Fruit fly (Drosophila melanogaster) whole organism, wandering third instar larva: ENCODE data around the gene CG31176.
A peak's percentile ranks its signal among the peaks of the same experiment; 100 is the strongest.

Experiments
- Abd-B ChIP-seq: fragments of >200 bp; optimal IDR thresholded peaks from 2 replicates; lab custom pipeline; 2017; ENCODE audit warnings: missing biosample characterization, missing genetic modification characterization
- CG32264 ChIP-seq: fragments of 200-800 bp; sonication (Bioruptor generic); optimal IDR thresholded peaks from 2 replicates; lab custom pipeline; 2016; ENCODE audit warnings: missing biosample characterization, missing genetic modification characterization
- CG9705 ChIP-seq: fragments of 200-800 bp; sonication (Bioruptor generic); optimal IDR thresholded peaks from 2 replicates; lab custom pipeline; 2018; ENCODE audit warnings: missing biosample characterization, mild to moderate bottlenecking, missing genetic modification characterization
- CrebA ChIP-seq: fragments of 200-800 bp; sonication (Bioruptor generic); optimal IDR thresholded peaks from 2 replicates; lab custom pipeline; 2016; ENCODE audit warnings: missing biosample characterization, mild to moderate bottlenecking, missing genetic modification characterization, borderline replicate concordance
- Dfd ChIP-seq: fragments of >200 bp; optimal IDR thresholded peaks from 2 replicates; lab custom pipeline; 2017; ENCODE audit warnings: missing biosample characterization, missing genetic modification characterization
- Dif ChIP-seq: fragments of 200-275, 200-300 bp; sonication (Bioruptor generic); optimal IDR thresholded peaks from 2 replicates; lab custom pipeline; 2018; ENCODE audit warnings: missing biosample characterization, missing genetic modification characterization; ENCODE audit not compliant: partially characterized antibody
- GATAd ChIP-seq: sonication (Bioruptor generic); optimal IDR thresholded peaks from 2 replicates; lab custom pipeline; 2016; ENCODE audit warnings: missing biosample characterization, missing genetic modification characterization
- HLH106 ChIP-seq: fragments of 200-800 bp; optimal IDR thresholded peaks from 3 replicates; lab custom pipeline; 2019; ENCODE audit warnings: missing biosample characterization, mild to moderate bottlenecking, missing genetic modification characterization, moderate library complexity
- Hnf4 ChIP-seq: fragments of 200-800 bp; sonication (Bioruptor generic); optimal IDR thresholded peaks from 2 replicates; lab custom pipeline; 2016; ENCODE audit warnings: missing biosample characterization, mild to moderate bottlenecking, missing genetic modification characterization
- Hr78 ChIP-seq: fragments of >200 bp; optimal IDR thresholded peaks from 2 replicates; lab custom pipeline; 2017; ENCODE audit warnings: missing biosample characterization, missing genetic modification characterization
- Hr83 ChIP-seq: fragments of 200-300 bp; sonication (Bioruptor generic); optimal IDR thresholded peaks from 2 replicates; lab custom pipeline; 2016; ENCODE audit warnings: missing biosample characterization, mild to moderate bottlenecking, missing genetic modification characterization, moderate library complexity; ENCODE audit not compliant: poor library complexity, severe bottlenecking
- Jra ChIP-seq: sonication (Bioruptor generic); optimal IDR thresholded peaks from 2 replicates; lab custom pipeline; 2016; ENCODE audit warnings: missing biosample characterization, missing genetic modification characterization
- Mio ChIP-seq: sonication (Bioruptor generic); optimal IDR thresholded peaks from 2 replicates; lab custom pipeline; 2016; ENCODE audit warnings: missing biosample characterization, missing genetic modification characterization
- Myc ChIP-seq: fragments of >200 bp; optimal IDR thresholded peaks from 2 replicates; lab custom pipeline; 2017
- N ChIP-seq: fragments of >200 bp; optimal IDR thresholded peaks from 2 replicates; lab custom pipeline; 2018; ENCODE audit warnings: missing biosample characterization, missing external identifiers, missing genetic modification characterization
- OdsH ChIP-seq: fragments of 200-800 bp; sonication (Bioruptor generic); optimal IDR thresholded peaks from 2 replicates; lab custom pipeline; 2016; ENCODE audit warnings: missing biosample characterization, mild to moderate bottlenecking, missing genetic modification characterization
- Rel ChIP-seq, 2 experiments: fragments of 200-800 bp; sonication (Bioruptor generic) in 1 of 2; optimal IDR thresholded peaks; 2 replicates in 1 of 2; 3 replicates in 1 of 2; lab custom pipeline; 2016 to 2019; ENCODE audit warnings: mild to moderate bottlenecking in 2 of 2, missing biosample characterization in 2 of 2, missing genetic modification characterization in 2 of 2, moderate library complexity in 1 of 2
- Sp1 ChIP-seq: fragments of 200-800 bp; sonication (Bioruptor generic); optimal IDR thresholded peaks from 3 replicates; lab custom pipeline; 2019; ENCODE audit warnings: missing biosample characterization, mild to moderate bottlenecking, missing genetic modification characterization, moderate library complexity
- Vsx2 ChIP-seq: fragments of 200-300, 225-300 bp; sonication (Bioruptor generic); optimal IDR thresholded peaks from 2 replicates; lab custom pipeline; 2018; ENCODE audit warnings: missing biosample characterization, missing genetic modification characterization; ENCODE audit not compliant: partially characterized antibody
- br ChIP-seq: fragments of 200-800 bp; sonication (Bioruptor generic); optimal IDR thresholded peaks from 2 replicates; lab custom pipeline; 2016; ENCODE audit warnings: missing biosample characterization, missing genetic modification characterization
- brk ChIP-seq: fragments of 200-800 bp; sonication (Bioruptor generic); optimal IDR thresholded peaks from 2 replicates; lab custom pipeline; 2016; ENCODE audit warnings: missing biosample characterization, mild to moderate bottlenecking, missing genetic modification characterization
- dl ChIP-seq, 2 experiments: fragments of 175-275, 200-275 bp in 1 of 2; fragments of 200-275 bp in 1 of 2; sonication (Bioruptor generic); optimal IDR thresholded peaks; lab custom pipeline; 2018; ENCODE audit warnings: mild to moderate bottlenecking in 2 of 2, missing biosample characterization in 2 of 2, missing genetic modification characterization in 2 of 2, moderate library complexity in 2 of 2; ENCODE audit not compliant: partially characterized antibody in 2 of 2, insufficient read depth in 1 of 2
- dmrt93B ChIP-seq: fragments of 200-800 bp; sonication (Bioruptor generic); optimal IDR thresholded peaks from 2 replicates; lab custom pipeline; 2018; ENCODE audit warnings: missing biosample characterization, mild to moderate bottlenecking, missing genetic modification characterization
- dsf ChIP-seq: sonication (Bioruptor generic); optimal IDR thresholded peaks from 2 replicates; lab custom pipeline; 2016; ENCODE audit warnings: missing biosample characterization, missing genetic modification characterization, borderline replicate concordance
- ey ChIP-seq: fragments of 200-800 bp; sonication (Bioruptor generic); optimal IDR thresholded peaks from 2 replicates; lab custom pipeline; 2016; ENCODE audit warnings: missing biosample characterization, missing genetic modification characterization
- foxo ChIP-seq, 2 experiments: fragments of 200-800 bp; sonication (Bioruptor generic); optimal IDR thresholded peaks; 2 replicates in 1 of 2; 3 replicates in 1 of 2; lab custom pipeline; 2016 to 2017; ENCODE audit warnings: missing biosample characterization in 2 of 2, missing genetic modification characterization in 2 of 2
- fru ChIP-seq: fragments of 200-800 bp; sonication (Bioruptor generic); optimal IDR thresholded peaks from 3 replicates; lab custom pipeline; 2016; ENCODE audit warnings: missing biosample characterization, mild to moderate bottlenecking, missing genetic modification characterization
- h ChIP-seq: fragments of 200-800 bp; sonication (Bioruptor generic); optimal IDR thresholded peaks from 3 replicates; lab custom pipeline; 2016; ENCODE audit warnings: missing biosample characterization, mild to moderate bottlenecking, missing genetic modification characterization
- jim ChIP-seq: fragments of 175-275, 200-325 bp; sonication (Bioruptor generic); optimal IDR thresholded peaks from 2 replicates; lab custom pipeline; 2016; ENCODE audit warnings: missing biosample characterization, mild to moderate bottlenecking, missing genetic modification characterization
- lola ChIP-seq: fragments of >200 bp; optimal IDR thresholded peaks from 2 replicates; lab custom pipeline; 2017; ENCODE audit warnings: missing biosample characterization, missing genetic modification characterization
- pan ChIP-seq: fragments of >200 bp; optimal IDR thresholded peaks from 2 replicates; lab custom pipeline; 2017
- psq ChIP-seq: fragments of 200-800 bp; sonication (Bioruptor generic); optimal IDR thresholded peaks from 3 replicates; lab custom pipeline; 2017; ENCODE audit warnings: missing biosample characterization, mild to moderate bottlenecking, missing genetic modification characterization, moderate library complexity
- rgr ChIP-seq: fragments of 200-800 bp; sonication (Bioruptor generic); optimal IDR thresholded peaks from 3 replicates; lab custom pipeline; 2016; ENCODE audit warnings: missing biosample characterization, mild to moderate bottlenecking, missing genetic modification characterization
- sage ChIP-seq: fragments of 200-800 bp; sonication (Bioruptor generic); optimal IDR thresholded peaks from 2 replicates; lab custom pipeline; 2016; ENCODE audit warnings: missing biosample characterization, mild to moderate bottlenecking, missing genetic modification characterization
- sv ChIP-seq: fragments of 200-800 bp; sonication (Bioruptor generic); optimal IDR thresholded peaks from 3 replicates; lab custom pipeline; 2016; ENCODE audit warnings: missing biosample characterization, missing genetic modification characterization
- tai ChIP-seq: sonication (Bioruptor generic); optimal IDR thresholded peaks from 2 replicates; lab custom pipeline; 2016; ENCODE audit warnings: missing biosample characterization, missing genetic modification characterization
- usp ChIP-seq: fragments of >200 bp; optimal IDR thresholded peaks from 2 replicates; lab custom pipeline; 2017; ENCODE audit warnings: missing biosample characterization, missing genetic modification characterization
- woc ChIP-seq: sonication (Bioruptor generic); optimal IDR thresholded peaks from 2 replicates; lab custom pipeline; 2016; ENCODE audit warnings: missing biosample characterization, mild to moderate bottlenecking, missing genetic modification characterization

The CG31176 gene

DNA sequence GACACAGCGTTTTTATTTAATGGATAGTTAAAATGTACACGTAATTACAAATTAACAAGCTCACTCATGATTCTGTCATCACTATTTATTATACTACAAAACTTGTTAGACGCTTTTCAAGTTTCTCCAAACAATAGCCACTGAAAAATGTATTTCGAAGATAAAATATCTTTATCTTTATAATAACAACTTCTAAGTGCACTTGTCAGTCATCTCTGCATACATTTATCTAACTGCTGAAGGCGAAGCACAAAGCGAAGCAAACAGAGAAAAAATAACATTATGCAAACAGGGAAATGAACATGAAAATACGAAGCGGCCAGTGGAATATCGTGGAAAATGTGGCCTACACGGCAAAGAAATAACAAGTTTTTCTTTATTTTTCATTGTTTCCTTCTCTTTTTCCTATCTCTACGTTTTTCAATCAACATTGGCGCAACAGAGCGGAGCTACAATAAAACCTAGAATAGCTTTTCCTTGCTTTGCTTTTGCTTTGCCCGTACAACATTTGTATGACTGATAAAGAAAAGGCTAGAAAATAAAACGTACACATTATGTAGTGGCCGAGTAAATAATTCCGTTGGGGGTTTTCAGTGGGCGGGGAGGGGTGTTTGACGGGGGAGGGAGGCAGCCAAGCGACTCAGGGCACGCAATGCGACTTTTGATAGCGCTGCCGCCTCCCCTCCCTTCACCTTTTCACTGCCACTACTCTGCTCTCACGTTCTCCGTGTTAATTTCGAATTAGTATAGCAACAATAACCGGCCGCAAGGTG, 89.9 kb downstream of the CG31176 start:
- no peak for TF ChIP-seq Rel (GFP tag; optimal IDR thresholded peaks at IDR 0.05; lab: Kevin White, UChicago)
- TF ChIP-seq Rel (tag; optimal IDR thresholded peaks at IDR 0.05; lab: Kevin White, UChicago): peak; percentile 35
- no peak for TF ChIP-seq brk (GFP tag; lab: Kevin White, UChicago)

DNA sequence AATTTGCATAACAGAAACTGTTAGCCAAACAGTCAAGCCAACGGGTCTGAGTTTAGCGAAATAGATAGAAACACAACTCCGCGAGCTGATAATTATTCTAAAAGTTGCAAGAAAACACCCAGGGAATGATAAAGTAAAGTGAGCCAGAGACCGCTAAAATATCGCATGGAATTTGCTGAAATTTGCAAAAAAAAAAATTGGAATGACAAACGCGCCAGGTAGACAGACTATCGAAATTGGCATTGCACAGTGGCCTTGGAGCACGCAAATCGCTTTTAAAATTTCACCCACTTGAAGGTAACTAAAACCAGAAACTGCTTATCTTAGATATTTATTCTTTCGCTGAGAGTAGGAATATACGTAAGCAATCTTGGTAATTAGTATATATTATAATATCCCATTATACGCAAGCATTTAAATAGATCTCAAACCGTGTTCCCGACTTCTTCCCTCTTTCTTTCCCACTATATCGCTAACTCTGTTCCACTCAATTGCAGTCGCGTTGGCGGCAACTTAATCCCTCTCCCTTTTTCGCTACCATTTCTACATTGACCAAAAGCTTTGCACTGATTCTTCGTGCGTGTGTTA, 91.2 kb downstream of the CG31176 start:
- TF ChIP-seq dl (GFP tag; optimal IDR thresholded peaks at IDR 0.05; lab: Kevin White, UChicago; ENCODE audit: insufficient read depth in 1 of 2, partially characterized antibody in 2 of 2): no peak
- TF ChIP-seq Mio (GFP tag; lab: Kevin White, UChicago): no peak
- no peak for TF ChIP-seq Myc (lab: Kevin White, UChicago)
- TF ChIP-seq N (GFP tag; lab: Kevin White, UChicago): no peak
- TF ChIP-seq fru: peak; percentile 35
- no peak for TF ChIP-seq GATAd (GFP tag; lab: Kevin White, UChicago)
- no peak for TF ChIP-seq Hr83 (GFP tag; lab: Kevin White, UChicago)
- no peak for TF ChIP-seq CG32264 (GFP tag; lab: Kevin White, UChicago)
- TF ChIP-seq lola (GFP tag; lab: Kevin White, UChicago): no peak
- TF ChIP-seq jim: no peak
- peak; percentile 60 for TF ChIP-seq h
- TF ChIP-seq Abd-B (GFP tag; lab: Kevin White, UChicago): no peak
- TF ChIP-seq tai: peak; percentile 26
- no peak for TF ChIP-seq dmrt93B (GFP tag; lab: Kevin White, UChicago)
- no peak for TF ChIP-seq HLH106
- no peak for TF ChIP-seq Rel (GFP tag; optimal IDR thresholded peaks at IDR 0.05; lab: Kevin White, UChicago)
- TF ChIP-seq Rel (tag; optimal IDR thresholded peaks at IDR 0.05; lab: Kevin White, UChicago): no peak
- TF ChIP-seq ey: peak; percentile 19
- no peak for TF ChIP-seq Sp1 (GFP tag; lab: Kevin White, UChicago)
- peak; percentile 3 for TF ChIP-seq psq (GFP tag; lab: Kevin White, UChicago)
- TF ChIP-seq OdsH (GFP tag; lab: Kevin White, UChicago): peak; percentile 31
- no peak for TF ChIP-seq pan
- TF ChIP-seq Hnf4 (GFP tag; lab: Kevin White, UChicago): no peak
- no peak for TF ChIP-seq Dif (GFP tag; lab: Kevin White, UChicago)
- peak; percentile 9 for TF ChIP-seq woc (GFP tag; lab: Kevin White, UChicago)
- TF ChIP-seq rgr (GFP tag; lab: Kevin White, UChicago): peak; percentile 52
- no peak for TF ChIP-seq brk (GFP tag; lab: Kevin White, UChicago)
- peak in 1 of 2 experiments; percentile 36 for TF ChIP-seq foxo (GFP tag; optimal IDR thresholded peaks at IDR 0.05; lab: Kevin White, UChicago)

DNA sequence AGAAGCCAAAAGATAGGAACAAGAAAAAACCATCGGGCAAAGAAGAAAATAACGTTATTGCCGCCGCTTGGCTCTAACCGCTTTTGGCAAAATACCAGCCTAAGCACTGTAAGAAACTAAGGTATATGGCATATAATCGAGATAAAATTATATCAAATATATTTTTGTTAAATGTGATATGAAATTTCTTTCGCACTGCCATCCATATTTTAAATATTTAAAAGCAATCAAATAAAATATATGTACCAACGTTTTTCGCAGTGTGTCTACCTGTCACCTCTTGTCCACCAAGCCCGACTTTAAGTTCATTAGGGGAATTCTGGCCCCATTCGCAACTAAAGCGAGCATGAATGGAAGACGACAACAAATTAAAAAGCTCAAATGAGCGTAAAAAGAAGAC, 91.7 kb downstream of the CG31176 start:
- TF ChIP-seq Rel (GFP tag; optimal IDR thresholded peaks at IDR 0.05; lab: Kevin White, UChicago): peak; percentile 59
- TF ChIP-seq Rel (tag; optimal IDR thresholded peaks at IDR 0.05; lab: Kevin White, UChicago): peak; percentile 43
- TF ChIP-seq Sp1 (GFP tag; lab: Kevin White, UChicago): peak; percentile 81
- TF ChIP-seq dsf (GFP tag; lab: Kevin White, UChicago): no peak
- peak; percentile 13 for TF ChIP-seq sv (GFP tag; lab: Kevin White, UChicago)
- peak in 1 of 2 experiments; percentile 85 for TF ChIP-seq foxo (GFP tag; optimal IDR thresholded peaks at IDR 0.05; lab: Kevin White, UChicago)
- TF ChIP-seq tai: peak; percentile 60
- no peak for TF ChIP-seq Mio (GFP tag; lab: Kevin White, UChicago)
- TF ChIP-seq Hr83 (GFP tag; lab: Kevin White, UChicago): no peak
- peak; percentile 89 for TF ChIP-seq h
- peak; percentile 80 for TF ChIP-seq fru
- TF ChIP-seq OdsH (GFP tag; lab: Kevin White, UChicago): peak; percentile 84
- no peak for TF ChIP-seq GATAd (GFP tag; lab: Kevin White, UChicago)
- TF ChIP-seq usp (GFP tag; lab: Kevin White, UChicago): no peak
- TF ChIP-seq Jra (GFP tag; lab: Kevin White, UChicago): peak; percentile 51
- no peak for TF ChIP-seq N (GFP tag; lab: Kevin White, UChicago)
- peak; percentile 85 for TF ChIP-seq brk (GFP tag; lab: Kevin White, UChicago)
- peak; percentile 83 for TF ChIP-seq rgr (GFP tag; lab: Kevin White, UChicago)
- TF ChIP-seq pan: no peak
- TF ChIP-seq dmrt93B (GFP tag; lab: Kevin White, UChicago): peak; percentile 51
- peak; percentile 27 for TF ChIP-seq CG9705 (GFP tag; lab: Kevin White, UChicago)
- peak; percentile 52 for TF ChIP-seq woc (GFP tag; lab: Kevin White, UChicago)
- TF ChIP-seq br (GFP tag; lab: Kevin White, UChicago): peak; percentile 72
- peak; percentile 82 for TF ChIP-seq HLH106
- TF ChIP-seq Vsx2 (GFP tag; lab: Kevin White, UChicago): no peak
- peak; percentile 40 for TF ChIP-seq CrebA (GFP tag; lab: Kevin White, UChicago)
- TF ChIP-seq Dif (GFP tag; lab: Kevin White, UChicago): no peak
- TF ChIP-seq sage (GFP tag; lab: Kevin White, UChicago): peak; percentile 52
- peak; percentile 88 for TF ChIP-seq psq (GFP tag; lab: Kevin White, UChicago)
- TF ChIP-seq jim: no peak
- no peak for TF ChIP-seq Myc (lab: Kevin White, UChicago)
- no peak for TF ChIP-seq Hr78 (GFP tag; lab: Kevin White, UChicago)
- TF ChIP-seq CG32264 (GFP tag; lab: Kevin White, UChicago): no peak
- TF ChIP-seq lola (GFP tag; lab: Kevin White, UChicago): no peak
- no peak for TF ChIP-seq Dfd
- peak; percentile 75 for TF ChIP-seq Hnf4 (GFP tag; lab: Kevin White, UChicago)
- TF ChIP-seq ey: peak; percentile 73
- TF ChIP-seq Abd-B (GFP tag; lab: Kevin White, UChicago): no peak
- TF ChIP-seq dl (GFP tag; optimal IDR thresholded peaks at IDR 0.05; lab: Kevin White, UChicago; ENCODE audit: insufficient read depth in 1 of 2, partially characterized antibody in 2 of 2): no peak
- TF ChIP-seq, all 38 proteins: peak for 21
